Fruit fly (Drosophila melanogaster): ENCODE results near the gene CG46396.

DNA sequence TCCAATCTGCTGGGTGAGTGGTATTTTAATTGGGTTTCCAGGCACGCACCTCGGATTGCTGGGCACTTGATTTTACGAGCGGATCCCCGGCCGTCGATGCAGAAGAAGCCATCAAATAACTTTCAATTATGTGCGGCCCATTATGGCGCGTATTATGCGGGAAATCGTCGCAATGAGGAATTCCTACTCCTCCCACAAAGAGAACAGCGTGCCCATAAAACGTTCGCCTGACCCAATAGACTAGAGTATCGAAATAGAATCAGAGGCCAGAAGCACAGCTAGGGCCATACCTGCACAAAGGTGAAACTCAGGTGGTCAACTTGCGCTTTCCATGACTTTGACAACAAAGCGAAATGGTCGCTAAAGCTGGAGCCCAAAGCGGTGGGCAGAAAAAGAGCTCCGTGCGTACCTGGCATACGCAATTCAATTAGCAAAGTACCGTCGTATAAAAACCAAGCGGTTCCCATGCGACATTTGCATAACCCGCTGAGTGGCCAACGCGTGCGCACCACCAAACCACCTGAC is 26.0 kb downstream of the CG46396 start, which contains the start of gene Osi18:
- TF ChIP-seq usp (GFP tag; optimal IDR thresholded peaks at IDR 0.05) (no peak), pan (optimal IDR thresholded peaks at IDR 0.05) (no peak), psq (optimal IDR thresholded peaks at IDR 0.05) (no peak)

Data from whole organism.